In genomic region chr2L:1627824-1628501, dm6 we compare ENCODE assay signal across 1 fruit fly cellular context.
TF ChIP-seq lines count a peak whose summit lies in the region.

No protein-coding gene starts in this region.

TF ChIP-seq in whole organism, embryonic, 481 proteins besides CTCF, POLR2A, EP300 and RAD21 (continued from another document and continues in another):
- TF ChIP-seq exex (tag; optimal IDR thresholded peaks at IDR 0.05; lab: Kevin White, UChicago), result peak; percentile 88
- TF ChIP-seq gcm (GFP tag; optimal IDR thresholded peaks at IDR 0.05; lab: Kevin White, UChicago), result no peak
- TF ChIP-seq chinmo (GFP tag; IDR thresholded peaks at IDR 0.05; lab: Robert Waterston, UW; ENCODE audit: partially characterized antibody), result peak; percentile 100
- no peak for TF ChIP-seq tll (GFP tag; optimal IDR thresholded peaks at IDR 0.05; lab: Kevin White, UChicago)
- peak; percentile 4 for TF ChIP-seq CG6683 (GFP tag; optimal IDR thresholded peaks at IDR 0.05; lab: Kevin White, UChicago)
- TF ChIP-seq stc (GFP tag; IDR thresholded peaks at IDR 0.05; lab: Robert Waterston, UW), result no peak; the same call in 1 of the 2 replicates
- TF ChIP-seq CG2129 (GFP tag; IDR thresholded peaks at IDR 0.05; lab: Robert Waterston, UW; ENCODE audit: partially characterized antibody), result no peak
- TF ChIP-seq fu2 (GFP tag; optimal IDR thresholded peaks at IDR 0.05; lab: Kevin White, UChicago), result peak; percentile 49
- peak; percentile 51 for TF ChIP-seq ERR (GFP tag; optimal IDR thresholded peaks at IDR 0.05; lab: Kevin White, UChicago)
- peak; percentile 71 for TF ChIP-seq Meics (GFP tag; optimal IDR thresholded peaks at IDR 0.05; lab: Kevin White, UChicago)
- peak; percentile 14 for TF ChIP-seq ranshi (GFP tag; IDR thresholded peaks at IDR 0.05; lab: Robert Waterston, UW)
- TF ChIP-seq CG16779 (GFP tag; IDR thresholded peaks at IDR 0.05; lab: Robert Waterston, UW), result no peak
- TF ChIP-seq CG6765 (GFP tag; optimal IDR thresholded peaks at IDR 0.05; lab: Kevin White, UChicago), result peak; percentile 50
- TF ChIP-seq Ravus (GFP tag; IDR thresholded peaks at IDR 0.05; lab: Robert Waterston, UW), result no peak
- TF ChIP-seq CG13775 (GFP tag; optimal IDR thresholded peaks at IDR 0.05; lab: Kevin White, UChicago), result peak; percentile 41
- no peak for TF ChIP-seq psq (GFP tag; optimal IDR thresholded peaks at IDR 0.05; lab: Kevin White, UChicago)
- peak; percentile 33 for TF ChIP-seq ash1 (GFP tag; optimal IDR thresholded peaks at IDR 0.05; lab: Kevin White, UChicago)
- peak; percentile 58 for TF ChIP-seq Hand (GFP tag; optimal IDR thresholded peaks at IDR 0.05; lab: Kevin White, UChicago)
- no peak for TF ChIP-seq fd102C (GFP tag; optimal IDR thresholded peaks at IDR 0.05; lab: Kevin White, UChicago)
- peak; percentile 79 for TF ChIP-seq Rfx (GFP tag; IDR thresholded peaks at IDR 0.05; lab: Robert Waterston, UW)
- peak; percentile 73 for TF ChIP-seq CG11456 (GFP tag; IDR thresholded peaks at IDR 0.05; lab: Robert Waterston, UW)
- no peak for TF ChIP-seq bowl (GFP tag; IDR thresholded peaks at IDR 0.05; lab: Robert Waterston, UW)
- 0 out of 2 replicates have a peak, but pooled peaks have one; percentile 43 for TF ChIP-seq CG11247 (GFP tag; IDR thresholded peaks at IDR 0.05; lab: Robert Waterston, UW)
- TF ChIP-seq chm (GFP tag; IDR thresholded peaks at IDR 0.05; lab: Robert Waterston, UW), result 0 out of 2 replicates have a peak, but pooled peaks have one; percentile 44
- peak; percentile 40 for TF ChIP-seq Xrp1 (GFP tag; IDR thresholded peaks at IDR 0.05; lab: Robert Waterston, UW)
- TF ChIP-seq Dip3 (GFP tag; optimal IDR thresholded peaks at IDR 0.05; lab: Kevin White, UChicago), result peak; percentile 20
- TF ChIP-seq CG4854 (GFP tag; optimal IDR thresholded peaks at IDR 0.05; lab: Kevin White, UChicago), result no peak
- no peak for TF ChIP-seq CG9797 (GFP tag; optimal IDR thresholded peaks at IDR 0.05; lab: Kevin White, UChicago)
- TF ChIP-seq Asciz (GFP tag; optimal IDR thresholded peaks at IDR 0.05; lab: Kevin White, UChicago), result no peak
- no peak for TF ChIP-seq Aef1 (GFP tag; IDR thresholded peaks at IDR 0.05; lab: Robert Waterston, UW)
- no peak for TF ChIP-seq B-H1 (GFP tag; IDR thresholded peaks at IDR 0.05; lab: Robert Waterston, UW)
- TF ChIP-seq CG11504 (tag; optimal IDR thresholded peaks at IDR 0.05; lab: Kevin White, UChicago), result peak; percentile 57
- TF ChIP-seq row (GFP tag; IDR thresholded peaks at IDR 0.05; lab: Robert Waterston, UW), result peak; percentile 73
- peak; percentile 64; the same call in 1 of the 2 replicates for TF ChIP-seq toy (GFP tag; IDR thresholded peaks at IDR 0.05; lab: Robert Waterston, UW)
- TF ChIP-seq tin (GFP tag; optimal IDR thresholded peaks at IDR 0.05; lab: Kevin White, UChicago), result peak; percentile 23
- TF ChIP-seq maf-S (GFP tag; optimal IDR thresholded peaks at IDR 0.05; lab: Kevin White, UChicago), result peak; percentile 24
- no peak for TF ChIP-seq nerfin-2 (GFP tag; IDR thresholded peaks at IDR 0.05; lab: Robert Waterston, UW; ENCODE audit: partially characterized antibody)
- peak; percentile 90 for TF ChIP-seq CG2120 (GFP tag; optimal IDR thresholded peaks at IDR 0.05; lab: Kevin White, UChicago)
- peak; percentile 32 for TF ChIP-seq CG1603 (tag; optimal IDR thresholded peaks at IDR 0.05; lab: Kevin White, UChicago)
- 0 out of 2 replicates have a peak, but pooled peaks have one; percentile 17 for TF ChIP-seq CG17328 (GFP tag; IDR thresholded peaks at IDR 0.05; lab: Robert Waterston, UW)
- no peak for TF ChIP-seq z (GFP tag; IDR thresholded peaks at IDR 0.05; lab: Robert Waterston, UW)
- TF ChIP-seq CG2116 (GFP tag; optimal IDR thresholded peaks at IDR 0.05; lab: Kevin White, UChicago), result no peak
- TF ChIP-seq CG17359 (tag; optimal IDR thresholded peaks at IDR 0.05; lab: Kevin White, UChicago), result no peak
- no peak for TF ChIP-seq twi (tag; optimal IDR thresholded peaks at IDR 0.05; lab: Kevin White, UChicago)
- peak; percentile 28; the same call in 1 of the 2 replicates for TF ChIP-seq E2f2 (GFP tag; IDR thresholded peaks at IDR 0.05; lab: Robert Waterston, UW)
- TF ChIP-seq sob (GFP tag; IDR thresholded peaks at IDR 0.05; lab: Robert Waterston, UW), result 0 out of 2 replicates have a peak, but pooled peaks have one; percentile 44
- TF ChIP-seq Ptx1 (GFP tag; IDR thresholded peaks at IDR 0.05; lab: Robert Waterston, UW), result peak; percentile 62; the same call in 1 of the 2 replicates
- TF ChIP-seq Med (GFP tag; lab: Kevin White, UChicago), result peak; percentile 81
- peak; percentile 81 for TF ChIP-seq CG13624 (GFP tag; optimal IDR thresholded peaks at IDR 0.05; lab: Kevin White, UChicago)
- TF ChIP-seq CG11723 (GFP tag; optimal IDR thresholded peaks at IDR 0.05; lab: Kevin White, UChicago), result no peak
- peak; percentile 47 for TF ChIP-seq tio (GFP tag; optimal IDR thresholded peaks at IDR 0.05; lab: Kevin White, UChicago)
- peak; percentile 11 for TF ChIP-seq az2 (GFP tag; optimal IDR thresholded peaks at IDR 0.05; lab: Kevin White, UChicago)
- no peak for TF ChIP-seq mld (GFP tag; IDR thresholded peaks at IDR 0.05; lab: Robert Waterston, UW; ENCODE audit: partially characterized antibody)
- TF ChIP-seq CG32772 (GFP tag; IDR thresholded peaks at IDR 0.05; lab: Robert Waterston, UW), result peak; percentile 14; the same call in 1 of the 2 replicates
- TF ChIP-seq CG12155 (GFP tag; optimal IDR thresholded peaks at IDR 0.05; lab: Kevin White, UChicago), result peak; percentile 58
- TF ChIP-seq CoRest (tag; optimal IDR thresholded peaks at IDR 0.05; lab: Kevin White, UChicago), result peak; percentile 50
- peak; percentile 40 for TF ChIP-seq HmgZ (tag; optimal IDR thresholded peaks at IDR 0.05; lab: Kevin White, UChicago)
- peak; percentile 38 for TF ChIP-seq CG16815 (GFP tag; optimal IDR thresholded peaks at IDR 0.05; lab: Kevin White, UChicago)
- TF ChIP-seq B-H2 (GFP tag; optimal IDR thresholded peaks at IDR 0.05; lab: Kevin White, UChicago), result peak; percentile 23
- peak in 1 of 2 experiments; percentile 37 for TF ChIP-seq chif (GFP tag; optimal IDR thresholded peaks at IDR 0.05; lab: Kevin White, UChicago)
- peak; percentile 75 for TF ChIP-seq CG7556 (GFP tag; optimal IDR thresholded peaks at IDR 0.05; lab: Kevin White, UChicago)
- peak; percentile 56 for TF ChIP-seq unpg (GFP tag; optimal IDR thresholded peaks at IDR 0.05; lab: Kevin White, UChicago)
- TF ChIP-seq CG7372 (GFP tag; IDR thresholded peaks at IDR 0.05; lab: Robert Waterston, UW), result 0 out of 2 replicates have a peak, but pooled peaks have one; percentile 32
- peak; percentile 72 for TF ChIP-seq CG11695 (GFP tag; IDR thresholded peaks at IDR 0.05; lab: Robert Waterston, UW)
- TF ChIP-seq CG13894 (tag; optimal IDR thresholded peaks at IDR 0.05; lab: Kevin White, UChicago), result peak; percentile 92
- TF ChIP-seq Hr78 (GFP tag; optimal IDR thresholded peaks at IDR 0.05; lab: Kevin White, UChicago), result no peak
- no peak for TF ChIP-seq prd (optimal IDR thresholded peaks at IDR 0.05; lab: Kevin White, UChicago)
- TF ChIP-seq prd (GFP tag; IDR thresholded peaks at IDR 0.05; lab: Robert Waterston, UW), result peak; percentile 59; the same call in 1 of the 3 replicates
- peak; percentile 77 for TF ChIP-seq CG12769 (tag; optimal IDR thresholded peaks at IDR 0.05; lab: Kevin White, UChicago)
- peak; percentile 90 for TF ChIP-seq sug (tag; optimal IDR thresholded peaks at IDR 0.05; lab: Kevin White, UChicago)
- TF ChIP-seq CG3281 (GFP tag; optimal IDR thresholded peaks at IDR 0.05; lab: Kevin White, UChicago), result peak; percentile 67
- no peak for TF ChIP-seq seq (GFP tag; IDR thresholded peaks at IDR 0.05; lab: Robert Waterston, UW)
- TF ChIP-seq knrl (GFP tag; IDR thresholded peaks at IDR 0.05; lab: Robert Waterston, UW; ENCODE audit: partially characterized antibody), result no peak
- peak; percentile 70 for TF ChIP-seq ftz-f1 (GFP tag; optimal IDR thresholded peaks at IDR 0.05; lab: Kevin White, UChicago)
- TF ChIP-seq yki (optimal IDR thresholded peaks at IDR 0.05; lab: Kevin White, UChicago), result no peak
- TF ChIP-seq so (GFP tag; IDR thresholded peaks at IDR 0.05; lab: Robert Waterston, UW), result peak; percentile 28; the same call in 1 of the 3 replicates
- no peak for TF ChIP-seq CG4404 (GFP tag; IDR thresholded peaks at IDR 0.05; lab: Robert Waterston, UW)
- TF ChIP-seq CG12104 (GFP tag; optimal IDR thresholded peaks at IDR 0.05; lab: Kevin White, UChicago), result peak; percentile 17
- peak; percentile 74 for TF ChIP-seq al (GFP tag; IDR thresholded peaks at IDR 0.05; lab: Robert Waterston, UW)
- no peak for TF ChIP-seq fru (optimal IDR thresholded peaks at IDR 0.05; lab: Kevin White, UChicago)
- TF ChIP-seq Bdp1 (GFP tag; optimal IDR thresholded peaks at IDR 0.05; lab: Kevin White, UChicago), result no peak
- peak; percentile 74 for TF ChIP-seq slbo (GFP tag; IDR thresholded peaks at IDR 0.05; lab: Robert Waterston, UW)
- peak; percentile 63; the same call in 1 of the 2 replicates for TF ChIP-seq NFAT (GFP tag; IDR thresholded peaks at IDR 0.05; lab: Robert Waterston, UW)
- no peak for TF ChIP-seq hbn (GFP tag; IDR thresholded peaks at IDR 0.05; lab: Robert Waterston, UW; ENCODE audit: partially characterized antibody)
- peak; percentile 15 for TF ChIP-seq CG17385 (GFP tag; optimal IDR thresholded peaks at IDR 0.05; lab: Kevin White, UChicago)
- 0 out of 3 replicates have a peak, but pooled peaks have one; percentile 4 for TF ChIP-seq C15 (GFP tag; IDR thresholded peaks at IDR 0.05; lab: Robert Waterston, UW)
- TF ChIP-seq CG8765 (GFP tag; IDR thresholded peaks at IDR 0.05; lab: Robert Waterston, UW), result no peak
- TF ChIP-seq nau (GFP tag; optimal IDR thresholded peaks at IDR 0.05; lab: Kevin White, UChicago), result peak; percentile 23
- TF ChIP-seq Lpt (GFP tag; optimal IDR thresholded peaks at IDR 0.05; lab: Kevin White, UChicago), result no peak
- TF ChIP-seq CG10147 (GFP tag; optimal IDR thresholded peaks at IDR 0.05; lab: Kevin White, UChicago), result peak; percentile 53
- TF ChIP-seq jing (GFP tag; optimal IDR thresholded peaks at IDR 0.05; lab: Kevin White, UChicago), result no peak
- TF ChIP-seq hth (optimal IDR thresholded peaks at IDR 0.05; lab: Kevin White, UChicago), result no peak
- TF ChIP-seq lmd (GFP tag; IDR thresholded peaks at IDR 0.05; lab: Robert Waterston, UW), result peak; percentile 58; the same call in 1 of the 2 replicates
- peak; percentile 51 for TF ChIP-seq bab2 (GFP tag; optimal IDR thresholded peaks at IDR 0.05; lab: Kevin White, UChicago)
- peak; percentile 13 for TF ChIP-seq nmo (GFP tag; optimal IDR thresholded peaks at IDR 0.05; lab: Kevin White, UChicago)
- no peak for TF ChIP-seq Abd-B (GFP tag; optimal IDR thresholded peaks at IDR 0.05; lab: Kevin White, UChicago)
- peak; percentile 32 for TF ChIP-seq E2f1 (GFP tag; IDR thresholded peaks at IDR 0.05; lab: Robert Waterston, UW)
- TF ChIP-seq D19A (tag; optimal IDR thresholded peaks at IDR 0.05; lab: Kevin White, UChicago), result peak; percentile 17
- TF ChIP-seq NK7.1 (GFP tag; optimal IDR thresholded peaks at IDR 0.05; lab: Kevin White, UChicago), result peak; percentile 19
- peak; percentile 59 for TF ChIP-seq abd-A (tag; optimal IDR thresholded peaks at IDR 0.05; lab: Kevin White, UChicago)
- TF ChIP-seq vfl (GFP tag; optimal IDR thresholded peaks at IDR 0.05; lab: Kevin White, UChicago), result peak; percentile 8
- TF ChIP-seq cad (GFP tag; optimal IDR thresholded peaks at IDR 0.05; lab: Kevin White, UChicago), result no peak
- peak; percentile 67 for TF ChIP-seq CG7786 (GFP tag; optimal IDR thresholded peaks at IDR 0.05; lab: Kevin White, UChicago)
- TF ChIP-seq HmgD (GFP tag; optimal IDR thresholded peaks at IDR 0.05; lab: Kevin White, UChicago), result no peak
- TF ChIP-seq sc (optimal IDR thresholded peaks at IDR 0.05; lab: Kevin White, UChicago), result no peak
- TF ChIP-seq sc (GFP tag; optimal IDR thresholded peaks at IDR 0.05; lab: Kevin White, UChicago), result no peak
- TF ChIP-seq Atf6 (GFP tag; IDR thresholded peaks at IDR 0.05; lab: Robert Waterston, UW), result peak; percentile 83
- peak; percentile 16 for TF ChIP-seq scrt (GFP tag; optimal IDR thresholded peaks at IDR 0.05; lab: Kevin White, UChicago)
- no peak for TF ChIP-seq eve (GFP tag; optimal IDR thresholded peaks at IDR 0.05; lab: Kevin White, UChicago)
- TF ChIP-seq CG10209 (GFP tag; optimal IDR thresholded peaks at IDR 0.05; lab: Kevin White, UChicago), result peak; percentile 62
- no peak for TF ChIP-seq pita (GFP tag; optimal IDR thresholded peaks at IDR 0.05; lab: Kevin White, UChicago)
- TF ChIP-seq CG4707 (GFP tag; optimal IDR thresholded peaks at IDR 0.05; lab: Kevin White, UChicago), result no peak
- TF ChIP-seq zfh1 (GFP tag; IDR thresholded peaks at IDR 0.05; lab: Robert Waterston, UW), result no peak
- no peak for TF ChIP-seq CG31441 (GFP tag; IDR thresholded peaks at IDR 0.05; lab: Robert Waterston, UW)
- TF ChIP-seq otp (GFP tag; IDR thresholded peaks at IDR 0.05; lab: Robert Waterston, UW), result no peak
- no peak for TF ChIP-seq usp (GFP tag; optimal IDR thresholded peaks at IDR 0.05; lab: Kevin White, UChicago)
- peak; percentile 40 for TF ChIP-seq CG9817 (tag; optimal IDR thresholded peaks at IDR 0.05; lab: Kevin White, UChicago)
- peak; percentile 47 for TF ChIP-seq NfI (GFP tag; optimal IDR thresholded peaks at IDR 0.05; lab: Kevin White, UChicago)
- TF ChIP-seq Kr (GFP tag; optimal IDR thresholded peaks at IDR 0.05; lab: Kevin White, UChicago), result no peak
- TF ChIP-seq BtbVII (GFP tag; optimal IDR thresholded peaks at IDR 0.05; lab: Kevin White, UChicago), result peak; percentile 57
- TF ChIP-seq CG13296 (GFP tag; optimal IDR thresholded peaks at IDR 0.05; lab: Kevin White, UChicago), result peak; percentile 53
- TF ChIP-seq Nf-YB (GFP tag; optimal IDR thresholded peaks at IDR 0.05; lab: Kevin White, UChicago), result peak; percentile 22
- no peak for TF ChIP-seq CG43689 (GFP tag; IDR thresholded peaks at IDR 0.05; lab: Robert Waterston, UW)
- TF ChIP-seq CG4282 (GFP tag; optimal IDR thresholded peaks at IDR 0.05; lab: Kevin White, UChicago), result no peak
- TF ChIP-seq ATbp (GFP tag; optimal IDR thresholded peaks at IDR 0.05; lab: Kevin White, UChicago), result no peak
- no peak for TF ChIP-seq CG12236 (GFP tag; optimal IDR thresholded peaks at IDR 0.05; lab: Kevin White, UChicago)
- TF ChIP-seq cwo (GFP tag; optimal IDR thresholded peaks at IDR 0.05; lab: Kevin White, UChicago), result peak; percentile 82
- peak; percentile 51 to 71 for TF ChIP-seq dpn (GFP tag; optimal IDR thresholded peaks at IDR 0.05; lab: Kevin White, UChicago)
- no peak for TF ChIP-seq dan (GFP tag; IDR thresholded peaks at IDR 0.05; lab: Robert Waterston, UW)
- TF ChIP-seq PHDP (tag; optimal IDR thresholded peaks at IDR 0.05; lab: Kevin White, UChicago), result peak; percentile 75
- TF ChIP-seq Hr39 (optimal IDR thresholded peaks at IDR 0.05; lab: Kevin White, UChicago), result no peak
- TF ChIP-seq CG5245 (GFP tag; optimal IDR thresholded peaks at IDR 0.05; lab: Kevin White, UChicago), result peak; percentile 2
